Worm (Caenorhabditis elegans) whole organism, late embryonic: Measurements from ENCODE around the gene F49E12.10.
"Not testable (repeated sequence)": the region's sequence is repeated elsewhere in the genome, so short reads cannot be mapped to it uniquely, and the experiment has no call there.

Experiments used
- C08G9.2 ChIP-seq: sonication (generic microtip); optimal IDR thresholded peaks from 2 replicates; lab custom pipeline; 2016; ENCODE audit warnings: mild to moderate bottlenecking, missing genetic modification characterization, moderate library complexity, missing compliant biosample characterization
- K09A11.1 ChIP-seq: sonication (generic microtip); optimal IDR thresholded peaks from 2 replicates; lab custom pipeline; 2017; ENCODE audit warnings: antibody characterized with exemption, mild to moderate bottlenecking, missing genetic modification characterization, missing compliant biosample characterization; ENCODE audit not compliant: insufficient read depth
- T23F11.4 ChIP-seq: fragments of 200-800 bp; sonication (Bioruptor generic); optimal IDR thresholded peaks from 2 replicates; lab custom pipeline; 2018; ENCODE audit warnings: mild to moderate bottlenecking, missing genetic modification characterization, missing compliant biosample characterization
- Y22D7AL.16 ChIP-seq: sonication (generic microtip); optimal IDR thresholded peaks from 2 replicates; lab custom pipeline; 2016; ENCODE audit warnings: missing genetic modification characterization, missing compliant biosample characterization
- ama-1 ChIP-seq: fragments of 150-350 bp; optimal IDR thresholded peaks from 2 replicates; lab custom pipeline; 2014
- ceh-19 ChIP-seq: fragments of 200-800 bp; sonication (Bioruptor generic); optimal IDR thresholded peaks from 2 replicates; lab custom pipeline; 2018; ENCODE audit warnings: mild to moderate bottlenecking, missing genetic modification characterization, missing compliant biosample characterization
- ceh-34 ChIP-seq: sonication (generic microtip); optimal IDR thresholded peaks from 2 replicates; lab custom pipeline; 2016; ENCODE audit warnings: mild to moderate bottlenecking, missing genetic modification characterization, missing compliant biosample characterization
- ceh-9 ChIP-seq: sonication (generic microtip); optimal IDR thresholded peaks from 2 replicates; lab custom pipeline; 2016; ENCODE audit warnings: mild to moderate bottlenecking, missing genetic modification characterization, inconsistent platforms, missing compliant biosample characterization
- dmd-4 ChIP-seq: sonication (generic microtip); optimal IDR thresholded peaks from 2 replicates; lab custom pipeline; 2016; ENCODE audit warnings: borderline replicate concordance, missing genetic modification characterization, missing compliant biosample characterization
- elt-2 ChIP-seq: sonication (generic microtip); optimal IDR thresholded peaks from 2 replicates; lab custom pipeline; 2016; ENCODE audit warnings: missing genetic modification reagents, missing genetic modification characterization, missing compliant biosample characterization
- ets-4 ChIP-seq: sonication (generic microtip); optimal IDR thresholded peaks from 2 replicates; lab custom pipeline; 2016; ENCODE audit warnings: missing genetic modification characterization, missing compliant biosample characterization
- eyg-1 ChIP-seq: sonication (generic microtip); optimal IDR thresholded peaks from 2 replicates; lab custom pipeline; 2016; ENCODE audit warnings: missing genotype, missing genetic modification characterization, missing compliant biosample characterization
- gmeb-2 ChIP-seq: sonication (generic microtip); optimal IDR thresholded peaks from 2 replicates; lab custom pipeline; 2016; ENCODE audit warnings: missing genetic modification characterization, inconsistent platforms, missing compliant biosample characterization
- hlh-30 ChIP-seq: sonication (generic microtip); optimal IDR thresholded peaks from 2 replicates; lab custom pipeline; 2017; ENCODE audit warnings: antibody characterized with exemption, missing genetic modification characterization, missing compliant biosample characterization; ENCODE audit not compliant: insufficient read depth
- mec-3 ChIP-seq: sonication (generic microtip); optimal IDR thresholded peaks from 2 replicates; lab custom pipeline; 2016; ENCODE audit warnings: borderline replicate concordance, missing genetic modification characterization, missing compliant biosample characterization
- pag-3 ChIP-seq: sonication (generic microtip); optimal IDR thresholded peaks from 2 replicates; lab custom pipeline; 2016; ENCODE audit warnings: missing compliant biosample characterization, missing genetic modification characterization, borderline replicate concordance
- sdc-2 ChIP-seq: sonication (generic microtip); optimal IDR thresholded peaks from 2 replicates; lab custom pipeline; 2016; ENCODE audit warnings: missing genotype, missing genetic modification characterization, missing compliant biosample characterization
- sox-2 ChIP-seq: fragments of 200-800 bp; sonication (Bioruptor generic); IDR thresholded peaks from 2 replicates; pipeline ENCODE4 v1.3.6; 2022; ENCODE audit warnings: missing genetic modification reagents, missing genetic modification characterization, missing compliant biosample characterization
- syd-9 ChIP-seq: sonication (generic microtip); optimal IDR thresholded peaks from 2 replicates; lab custom pipeline; 2016; ENCODE audit warnings: mild to moderate bottlenecking, missing genetic modification characterization, moderate library complexity, missing compliant biosample characterization
- tbx-2 ChIP-seq: sonication (generic microtip); optimal IDR thresholded peaks from 2 replicates; lab custom pipeline; 2016; ENCODE audit warnings: missing genetic modification characterization, missing compliant biosample characterization
- ttx-3 ChIP-seq: sonication (generic microtip); optimal IDR thresholded peaks from 2 replicates; lab custom pipeline; 2016; ENCODE audit warnings: missing genetic modification reagents, missing genetic modification characterization, missing compliant biosample characterization
- unc-55 ChIP-seq: sonication (generic microtip); optimal IDR thresholded peaks from 2 replicates; lab custom pipeline; 2017; ENCODE audit warnings: missing biosample characterization, missing genetic modification reagents, missing genetic modification characterization
- zip-5 ChIP-seq: sonication (generic microtip); optimal IDR thresholded peaks from 2 replicates; lab custom pipeline; 2016; ENCODE audit warnings: missing genetic modification characterization, missing compliant biosample characterization

The F49E12.10 gene

DNA sequence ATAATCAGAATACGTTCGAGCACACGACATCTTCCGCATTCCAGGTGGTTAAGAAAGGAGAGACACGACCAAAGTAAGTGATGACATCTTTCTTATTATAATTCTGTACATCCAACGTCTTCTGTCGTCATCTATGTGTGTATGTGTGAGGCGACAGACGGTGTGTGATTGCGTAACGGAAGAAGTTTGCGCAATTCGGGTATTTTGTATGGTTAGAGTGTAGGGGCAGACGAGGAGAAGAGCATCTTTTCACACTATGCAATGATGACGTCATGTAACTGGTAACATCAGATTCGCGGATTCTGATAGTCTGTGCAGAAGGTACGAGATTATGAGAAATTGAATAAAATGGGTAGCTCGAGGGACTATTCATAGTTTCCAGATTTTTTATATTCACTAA lies 24.2 kb downstream of the F49E12.10 start:
- TF ChIP-seq tbx-2 (peak; percentile 60), zip-5 (tag; lab: Kevin White, UChicago) (no peak), ceh-19 (GFP tag; lab: Kevin White, UChicago) (no peak), unc-55 (GFP tag; lab: Kevin White, UChicago) (peak; percentile 1)

DNA sequence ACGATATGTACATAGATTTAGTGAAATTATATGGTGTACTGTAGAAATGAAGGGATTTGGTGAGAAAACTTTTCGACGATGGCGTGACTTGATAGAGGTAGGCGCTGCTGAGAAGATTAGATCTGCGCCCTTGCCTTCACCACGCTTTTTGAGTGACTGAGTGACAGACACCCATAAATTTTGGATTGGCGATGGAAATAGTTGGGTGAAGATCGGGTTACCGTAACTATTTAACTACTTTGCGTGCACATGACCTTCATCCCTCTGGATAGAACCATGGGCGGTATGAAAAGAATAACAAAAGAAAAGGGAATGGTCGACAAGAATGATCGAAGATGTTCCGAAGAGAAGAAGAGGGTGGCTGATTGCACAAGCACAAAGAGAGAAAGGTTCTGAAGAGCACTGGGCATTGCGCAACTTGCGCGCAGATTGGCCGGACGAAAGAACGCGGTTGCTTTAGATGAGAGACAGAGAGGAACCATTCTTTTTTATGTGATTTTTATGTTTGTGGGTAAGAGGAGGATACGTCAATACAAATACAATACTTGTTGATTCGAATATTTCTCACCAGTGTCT lies 24.7 kb downstream of the F49E12.10 start:
- no peak for TF ChIP-seq zip-5 (tag; lab: Kevin White, UChicago)
- TF ChIP-seq ets-4 (tag; lab: Kevin White, UChicago): no peak
- TF ChIP-seq hlh-30 (tag; lab: Kevin White, UChicago): no peak
- no peak for TF ChIP-seq pag-3 (tag; lab: Kevin White, UChicago)
- TF ChIP-seq elt-2 (tag; lab: Kevin White, UChicago): peak; percentile 1
- TF ChIP-seq sox-2 (GFP tag; lab: Robert Waterston, UW): peak; percentile 22; the same call in 1 of the 2 replicates

DNA sequence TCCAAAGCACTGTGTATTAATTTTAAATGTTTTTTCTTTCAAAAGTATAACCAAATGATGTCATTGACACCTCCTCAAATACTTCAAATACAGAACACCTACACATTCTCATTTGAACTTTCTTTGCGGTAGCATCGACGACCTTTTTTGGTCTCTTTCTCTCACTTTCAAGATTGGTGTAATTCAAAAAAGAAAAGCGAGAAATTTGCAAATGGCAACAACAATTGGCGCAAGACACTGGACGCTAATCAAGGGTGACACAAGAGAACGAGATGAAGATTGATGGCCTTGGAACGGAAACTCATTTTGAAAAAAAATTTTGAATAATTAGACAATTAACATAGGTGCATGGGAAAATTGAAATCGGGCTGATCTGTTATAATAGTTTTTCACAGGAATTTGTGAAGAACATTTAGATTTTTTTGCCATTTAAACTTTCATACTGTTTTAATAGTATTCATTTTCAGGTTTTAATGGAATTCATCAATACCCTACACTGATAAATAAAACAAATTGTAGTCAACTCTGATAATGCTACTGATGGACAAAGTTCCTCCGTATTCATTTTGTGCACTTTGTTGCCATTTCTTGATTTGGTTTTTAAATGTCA lies 26.3 kb downstream of the F49E12.10 start, which contains the start of gene fdgt-2:
TSS of gene fdgt-2 (plus strand) at position 560 of the 610 bp plus-strand sequence.
- TF ChIP-seq unc-55 (GFP tag; lab: Kevin White, UChicago): peak; percentile 60
- TF ChIP-seq eyg-1 (tag; lab: Kevin White, UChicago): no peak
- no peak for TF ChIP-seq T23F11.4 (GFP tag; lab: Kevin White, UChicago)
- TF ChIP-seq sdc-2 (tag; lab: Kevin White, UChicago): no peak
- no peak for TF ChIP-seq ceh-34
- TF ChIP-seq ama-1 (lab: Kevin White, UChicago): no peak
- TF ChIP-seq, all 69 proteins: peak for 1

DNA sequence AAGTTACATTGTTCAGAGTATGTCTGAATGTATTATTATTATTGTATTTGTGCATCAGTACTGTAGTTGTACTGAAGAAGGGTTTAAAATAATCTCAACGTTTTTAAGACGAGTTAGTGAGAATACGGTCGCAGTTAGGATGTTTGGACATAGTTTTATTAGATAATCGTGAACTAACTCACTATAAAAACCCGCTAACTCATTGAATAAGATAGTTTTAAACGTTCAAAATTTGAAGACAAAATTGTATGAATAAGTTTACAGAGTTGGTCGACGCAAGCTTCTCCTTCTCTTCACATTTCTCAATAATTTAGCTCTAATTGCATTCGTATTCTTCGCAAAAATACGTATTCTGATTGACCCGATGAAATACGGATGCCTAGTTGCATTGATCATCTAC lies 28.2 kb downstream of the F49E12.10 start:
- TF ChIP-seq mec-3: no peak

DNA sequence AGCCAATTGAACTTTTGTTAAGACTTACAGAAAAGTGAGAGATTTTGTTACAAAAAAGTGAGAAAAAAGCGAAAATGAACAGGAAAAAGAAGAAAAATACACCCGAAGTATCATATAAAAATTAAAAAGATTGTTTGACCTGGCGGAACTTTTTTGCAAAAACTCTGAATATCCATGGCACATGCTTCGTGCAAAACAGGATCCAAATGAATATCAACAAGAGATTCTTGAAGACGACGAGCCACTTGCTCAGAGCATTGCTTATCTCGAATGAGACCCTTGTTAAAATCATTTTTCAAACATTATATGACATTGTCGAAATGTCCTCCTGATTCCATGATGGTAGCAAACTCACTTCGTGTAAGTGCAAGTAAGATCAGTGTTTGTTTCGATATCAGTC lies 28.9 kb downstream of the F49E12.10 start, which contains the start of gene F14E5.8:
TSS of gene F14E5.8 (plus strand) at position 301 of the 400 bp plus-strand sequence.
- TF ChIP-seq mec-3; syd-9; dmd-4 (tag; lab: Kevin White, UChicago): not testable (repeated sequence)

DNA sequence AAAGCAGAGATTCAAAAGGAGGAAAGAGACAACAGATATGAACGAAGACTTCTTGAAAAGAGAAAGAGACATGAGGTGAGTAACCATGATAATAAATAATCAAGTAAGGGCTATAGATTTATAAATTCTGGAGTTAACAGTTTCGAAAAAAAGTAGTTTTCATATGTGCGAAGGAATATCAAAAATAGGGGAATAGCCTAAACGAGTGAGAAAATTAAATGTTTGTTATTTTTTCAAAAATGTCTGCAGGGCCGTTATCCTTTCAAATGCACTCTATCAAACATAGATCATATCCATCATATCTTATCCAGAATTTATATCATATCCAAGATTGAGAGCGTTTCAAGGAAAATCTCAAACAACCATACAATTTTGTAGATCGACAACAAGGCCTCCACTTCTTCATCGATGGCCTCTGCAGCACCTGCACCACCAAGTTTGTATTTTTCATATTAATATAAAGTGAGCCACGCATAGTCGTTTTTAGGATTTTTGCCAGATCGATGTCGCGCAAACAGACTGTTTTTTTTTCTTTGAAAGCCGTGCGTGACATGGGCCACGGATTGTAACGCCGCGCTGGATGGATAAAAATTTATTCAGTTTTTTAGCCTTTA lies 30.0 kb downstream of the F49E12.10 start:
- TF ChIP-seq hlh-30 (tag; lab: Kevin White, UChicago): no peak
- TF ChIP-seq zip-5 (tag; lab: Kevin White, UChicago): no peak
- no peak for TF ChIP-seq K09A11.1
- TF ChIP-seq gmeb-2 (tag; lab: Kevin White, UChicago): no peak
- TF ChIP-seq, all 69 proteins: peak for 0

DNA sequence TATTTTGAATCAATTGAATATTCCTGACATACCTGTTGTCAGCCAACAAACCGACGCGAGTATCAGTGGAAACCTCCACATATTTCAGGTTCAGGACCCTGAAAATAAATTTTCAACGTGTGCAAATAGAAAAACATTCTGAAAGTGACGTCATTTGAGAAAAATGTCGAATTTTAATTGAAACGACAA lies 37.8 kb downstream of the F49E12.10 start, which contains the start of gene F14E5.2:
TSS of gene F14E5.2 (minus strand) at position 101 of the 189 bp plus-strand sequence.
- no peak for TF ChIP-seq C08G9.2 (tag; lab: Kevin White, UChicago)
- TF ChIP-seq Y22D7AL.16 (tag; lab: Kevin White, UChicago): no peak
- no peak for TF ChIP-seq hlh-30 (tag; lab: Kevin White, UChicago)
- TF ChIP-seq ttx-3 (tag; lab: Kevin White, UChicago): no peak
- TF ChIP-seq syd-9: no peak
- no peak for TF ChIP-seq ceh-9 (tag; lab: Kevin White, UChicago)
